Worm (Caenorhabditis elegans): ENCODE results near the gene snap-1.
A peak's percentile ranks its signal among the peaks of the same experiment; 100 is the strongest.

Gene snap-1

ce11 chrV:8129252-8129651, 1.2 kb upstream of the snap-1 start, which contains the start of gene spr-1:
Gene spr-1 (minus strand): TSS chrV:8129352.
- TF ChIP-seq F44E2.7 (GFP tag; IDR thresholded peaks at IDR 0.05) (no peak), lsy-2 (tag; optimal IDR thresholded peaks at IDR 0.05) (no peak), lim-7 (GFP tag; IDR thresholded peaks at IDR 0.05) (no peak), lin-1 (GFP tag; IDR thresholded peaks at IDR 0.05) (no peak), F49E8.2 (tag; optimal IDR thresholded peaks at IDR 0.05; ENCODE audit: borderline replicate concordance) (no peak), mdl-1 (tag; optimal IDR thresholded peaks at IDR 0.05) (no peak), fos-1 (tag; optimal IDR thresholded peaks at IDR 0.05) (no peak), F10B5.3 (tag; optimal IDR thresholded peaks at IDR 0.05) (no peak), hmg-1.1 (GFP tag; IDR thresholded peaks at IDR 0.05) (no peak), lin-39 (tag; optimal IDR thresholded peaks at IDR 0.05) (no peak), T26A8.4 (GFP tag; IDR thresholded peaks at IDR 0.05) (no peak), nhr-25 (tag; optimal IDR thresholded peaks at IDR 0.05; ENCODE audit: borderline replicate concordance, insufficient read depth) (no peak), R02D3.7 (tag; optimal IDR thresholded peaks at IDR 0.05) (no peak), Y48G9A.11 (GFP tag; IDR thresholded peaks at IDR 0.05) (no peak), saeg-2 (GFP tag; IDR thresholded peaks at IDR 0.05) (no peak), ceh-28 (tag; optimal IDR thresholded peaks at IDR 0.05) (no peak), aha-1 (tag) (no peak), tag-97 (GFP tag; IDR thresholded peaks at IDR 0.05) (no peak), unc-130 (GFP tag; optimal IDR thresholded peaks at IDR 0.05) (no peak)

ce11 chrV:8129719-8130118, 692 bp upstream of the snap-1 start:
- no peak for TF ChIP-seq nhr-10 (tag; optimal IDR thresholded peaks at IDR 0.05)
- TF ChIP-seq php-3 (GFP tag; IDR thresholded peaks at IDR 0.05): no peak
- TF ChIP-seq nhr-25 (tag; optimal IDR thresholded peaks at IDR 0.05; ENCODE audit: borderline replicate concordance, insufficient read depth): no peak
- TF ChIP-seq nhr-102 (tag; optimal IDR thresholded peaks at IDR 0.05): no peak
- TF ChIP-seq dmd-8 (GFP tag; IDR thresholded peaks at IDR 0.05): no peak
- TF ChIP-seq zip-2 (tag; optimal IDR thresholded peaks at IDR 0.05): no peak
- TF ChIP-seq hmg-1.1 (GFP tag; IDR thresholded peaks at IDR 0.05): no peak

ce11 chrV:8130812-8131211, 401 bp downstream of the snap-1 start:
- TF ChIP-seq lin-39 (tag; optimal IDR thresholded peaks at IDR 0.05) (no peak), lin-38 (GFP tag; IDR thresholded peaks at IDR 0.05) (no peak), nhr-42 (GFP tag; IDR thresholded peaks at IDR 0.05) (no peak), ztf-7 (tag; optimal IDR thresholded peaks at IDR 0.05) (no peak), nhr-25 (tag; optimal IDR thresholded peaks at IDR 0.05; ENCODE audit: borderline replicate concordance, insufficient read depth) (no peak), R02D3.7 (tag; optimal IDR thresholded peaks at IDR 0.05) (no peak), ceh-32 (tag; optimal IDR thresholded peaks at IDR 0.05; ENCODE audit: poor library complexity) (no peak), aly-2 (tag; optimal IDR thresholded peaks at IDR 0.05) (no peak), ztf-11 (tag; optimal IDR thresholded peaks at IDR 0.05) (no peak), Y75B8A.6 (GFP tag; IDR thresholded peaks at IDR 0.05) (no peak), nhr-237 (tag; optimal IDR thresholded peaks at IDR 0.05) (no peak), hlh-30 (tag; optimal IDR thresholded peaks at IDR 0.05; ENCODE audit: insufficient read depth) (no peak), tag-97 (GFP tag; IDR thresholded peaks at IDR 0.05) (no peak), dve-1 (tag; optimal IDR thresholded peaks at IDR 0.05; ENCODE audit: insufficient read depth) (no peak), T26A8.4 (GFP tag; IDR thresholded peaks at IDR 0.05) (no peak), mdt-29 (GFP tag; IDR thresholded peaks at IDR 0.05) (no peak)

- TF ChIP-seq lin-38 (GFP tag; IDR thresholded peaks at IDR 0.05) (0 out of 2 replicates have a peak, but pooled peaks have one; percentile 17), php-3 (GFP tag; IDR thresholded peaks at IDR 0.05) (no peak), lin-39 (tag; optimal IDR thresholded peaks at IDR 0.05) (no peak), D1046.2 (GFP tag; IDR thresholded peaks at IDR 0.05) (no peak), ama-1 (optimal IDR thresholded peaks at IDR 0.05) (peak; percentile 3), rbr-2 (tag; optimal IDR thresholded peaks at IDR 0.05) (no peak), F44E2.7 (GFP tag; IDR thresholded peaks at IDR 0.05) (no peak), T20F7.1 (GFP tag; optimal IDR thresholded peaks at IDR 0.05) (no peak), gei-8 (GFP tag; optimal IDR thresholded peaks at IDR 0.05) (no peak), T26A8.4 (GFP tag; IDR thresholded peaks at IDR 0.05) (peak; percentile 36; the same call in 1 of the 2 replicates), hmg-1.1 (GFP tag; IDR thresholded peaks at IDR 0.05) (no peak), F10B5.3 (tag; optimal IDR thresholded peaks at IDR 0.05) (no peak), zfp-3 (GFP tag; conservative IDR thresholded peaks at IDR 0.05) (0 out of 2 replicates have a peak, but pooled peaks have one; percentile 20)
These were observed 1.2 kb downstream of the snap-1 start for ce11 chrV:8131628-8132027.
